Worm (Caenorhabditis elegans) whole organism, midembryonic: ENCODE data around the gene ptd-2.

Experiments
- T22C8.4 ChIP-seq: fragments of 200-800 bp; sonication (Bioruptor generic); IDR thresholded peaks from 2 replicates; pipeline ENCODE4 v1.3.6; 2022; ENCODE audit warnings: missing genetic modification characterization, missing compliant biosample characterization
- cog-1 ChIP-seq: sonication (generic microtip); optimal IDR thresholded peaks from 2 replicates; lab custom pipeline; 2016; ENCODE audit warnings: missing genetic modification characterization, missing compliant biosample characterization
- med-1 ChIP-seq: sonication (generic microtip); optimal IDR thresholded peaks from 2 replicates; lab custom pipeline; 2017; ENCODE audit warnings: missing genetic modification characterization, mild to moderate bottlenecking, missing compliant biosample characterization, antibody characterized with exemption, missing genetic modification reagents; ENCODE audit not compliant: insufficient read depth
- ref-1 ChIP-seq: fragments of 200-800 bp; sonication (Bioruptor generic); conservative IDR thresholded peaks from 2 replicates; pipeline ENCODE4 v1.3.6; 2022; ENCODE audit warnings: missing genetic modification reagents, missing genetic modification characterization, missing compliant biosample characterization
- tab-1 ChIP-seq: fragments of 200-800 bp; sonication (Bioruptor generic); IDR thresholded peaks from 2 replicates; pipeline ENCODE4 v1.3.6; 2022; ENCODE audit warnings: missing genetic modification characterization, missing compliant biosample characterization
- ztf-23 ChIP-seq: fragments of 200-800 bp; sonication (Bioruptor generic); IDR thresholded peaks from 2 replicates; pipeline ENCODE4 v1.3.6; 2022; ENCODE audit warnings: missing genetic modification reagents, missing genetic modification characterization, missing compliant biosample characterization
- ztf-29 ChIP-seq: fragments of 200-800 bp; sonication (Bioruptor generic); IDR thresholded peaks from 2 replicates; pipeline ENCODE4 v1.3.6; 2022; ENCODE audit warnings: missing genetic modification reagents, missing genetic modification characterization, missing compliant biosample characterization

- TF ChIP-seq cog-1 (peak; percentile 58), ztf-23 (GFP tag; lab: Robert Waterston, UW) (no peak), med-1 (no peak), T22C8.4 (GFP tag; lab: Robert Waterston, UW) (no peak), ztf-29 (no peak), tab-1 (GFP tag; lab: Robert Waterston, UW) (no peak), ref-1 (GFP tag; lab: Robert Waterston, UW) (no peak)
Observed at ce11 chrV:9212499-9212898, 37.5 kb upstream of the ptd-2 start.
